Fruit fly (Drosophila melanogaster) whole organism, embryonic: ENCODE results near the gene cup.

ENCODE experiments used
- BEAF-32 ChIP-seq: fragments of 200-800 bp; sonication (Bioruptor generic); optimal IDR thresholded peaks from 3 replicates; lab custom pipeline; 2017; ENCODE audit warnings: missing biosample characterization, missing genetic modification characterization, mild to moderate bottlenecking, moderate library complexity, missing genetic modification reagents
- CG12769 ChIP-seq: fragments of 200-800 bp; sonication (Bioruptor generic); optimal IDR thresholded peaks from 2 replicates; lab custom pipeline; 2019; ENCODE audit warnings: missing biosample characterization, mild to moderate bottlenecking, missing genetic modification characterization, moderate library complexity
- CG13123 ChIP-seq: fragments of 200-800 bp; sonication (Bioruptor generic); optimal IDR thresholded peaks from 2 replicates; lab custom pipeline; 2016; ENCODE audit warnings: missing biosample characterization, missing genetic modification characterization
- CG15269 ChIP-seq: fragments of 200-800 bp; sonication (Bioruptor generic); optimal IDR thresholded peaks from 2 replicates; lab custom pipeline; 2018; ENCODE audit warnings: missing biosample characterization, mild to moderate bottlenecking, missing genetic modification characterization, moderate library complexity
- CG15514 ChIP-seq: fragments of 200-800 bp; sonication (Bioruptor generic); optimal IDR thresholded peaks from 3 replicates; lab custom pipeline; 2017; ENCODE audit warnings: missing biosample characterization, missing genetic modification characterization, mild to moderate bottlenecking, moderate library complexity, missing genetic modification reagents
- CG16863 ChIP-seq: fragments of 200-800 bp; sonication (Bioruptor generic); optimal IDR thresholded peaks from 3 replicates; lab custom pipeline; 2016; ENCODE audit warnings: missing biosample characterization, missing genetic modification characterization
- CG17359 ChIP-seq: fragments of 200-800 bp; sonication (Bioruptor generic); optimal IDR thresholded peaks from 3 replicates; lab custom pipeline; 2018; ENCODE audit warnings: missing biosample characterization, mild to moderate bottlenecking, missing genetic modification characterization, moderate library complexity
- CG18262 ChIP-seq: fragments of 200-800 bp; optimal IDR thresholded peaks from 3 replicates; lab custom pipeline; 2019; ENCODE audit warnings: missing biosample characterization, mild to moderate bottlenecking, missing genetic modification characterization, moderate library complexity
- CG18619 ChIP-seq: fragments of 200-800 bp; sonication (Bioruptor generic); optimal IDR thresholded peaks from 3 replicates; lab custom pipeline; 2017; ENCODE audit warnings: missing biosample characterization, mild to moderate bottlenecking, missing genetic modification characterization
- CG2875 ChIP-seq: fragments of 200-800 bp; sonication (Bioruptor generic); optimal IDR thresholded peaks from 2 replicates; lab custom pipeline; 2017; ENCODE audit warnings: missing biosample characterization, mild to moderate bottlenecking, missing genetic modification characterization, missing genetic modification reagents
- CG3163 ChIP-seq: fragments of 200-800 bp; sonication (Bioruptor generic); optimal IDR thresholded peaks from 3 replicates; lab custom pipeline; 2016; ENCODE audit warnings: missing biosample characterization, missing genetic modification characterization
- CG34376 ChIP-seq: fragments of 200-800 bp; sonication (Bioruptor generic); optimal IDR thresholded peaks from 2 replicates; lab custom pipeline; 2018; ENCODE audit warnings: missing biosample characterization, mild to moderate bottlenecking, missing genetic modification characterization
- CG6175 ChIP-seq: fragments of 200-800 bp; sonication (Bioruptor generic); IDR thresholded peaks from 3 replicates; pipeline ENCODE4 v1.3.6; 2022; ENCODE audit warnings: missing biosample characterization, missing genetic modification characterization
- CG6765 ChIP-seq: fragments of 200-800 bp; sonication (Bioruptor generic); optimal IDR thresholded peaks from 3 replicates; lab custom pipeline; 2017; ENCODE audit warnings: missing biosample characterization, mild to moderate bottlenecking, missing genetic modification characterization
- CG7357 ChIP-seq: fragments of 200-800 bp; sonication (Bioruptor generic); IDR thresholded peaks from 3 replicates; pipeline ENCODE4 v1.3.6; 2022; ENCODE audit warnings: missing biosample characterization, missing genetic modification characterization
- CG8924 ChIP-seq: fragments of 200-800 bp; optimal IDR thresholded peaks from 3 replicates; lab custom pipeline; 2019; ENCODE audit warnings: missing biosample characterization, mild to moderate bottlenecking, missing genetic modification characterization, moderate library complexity
- CG9727 ChIP-seq: fragments of 200-800 bp; sonication (Bioruptor generic); optimal IDR thresholded peaks from 3 replicates; lab custom pipeline; 2017; ENCODE audit warnings: missing biosample characterization, mild to moderate bottlenecking, missing genetic modification characterization
- CG9817 ChIP-seq: fragments of 200-800 bp; sonication (Bioruptor generic); optimal IDR thresholded peaks from 2 replicates; lab custom pipeline; 2018; ENCODE audit warnings: missing biosample characterization, mild to moderate bottlenecking, missing genetic modification characterization, moderate library complexity
- CG9932 ChIP-seq: fragments of 200-800 bp; sonication (Bioruptor generic); IDR thresholded peaks from 2 replicates; pipeline ENCODE4 v1.3.6; 2022; ENCODE audit warnings: missing biosample characterization, missing genetic modification characterization
- Deaf1 ChIP-seq: fragments of 200-800 bp; optimal IDR thresholded peaks from 3 replicates; lab custom pipeline; 2019; ENCODE audit warnings: missing biosample characterization, mild to moderate bottlenecking, missing genetic modification characterization, moderate library complexity
- Fer2 ChIP-seq: fragments of 200-800 bp; sonication (Bioruptor generic); optimal IDR thresholded peaks from 2 replicates; lab custom pipeline; 2018; ENCODE audit warnings: missing biosample characterization, mild to moderate bottlenecking, missing genetic modification characterization, moderate library complexity
- Mrtf ChIP-seq: fragments of 200-800 bp; sonication (Bioruptor generic); IDR thresholded peaks from 3 replicates; pipeline ENCODE4 v1.3.6; 2022; ENCODE audit warnings: missing biosample characterization, missing genetic modification characterization
- PHDP ChIP-seq: fragments of 200-800 bp; sonication (Bioruptor generic); optimal IDR thresholded peaks from 3 replicates; lab custom pipeline; 2018; ENCODE audit warnings: missing biosample characterization, mild to moderate bottlenecking, missing genetic modification characterization, moderate library complexity
- Side ChIP-seq: fragments of 200-800 bp; sonication (Bioruptor generic); optimal IDR thresholded peaks from 2 replicates; lab custom pipeline; 2016; ENCODE audit warnings: missing biosample characterization, missing genetic modification characterization
- Trl ChIP-seq, 3 experiments: fragments of >200 bp in 2 of 3; fragments of 200-800 bp in 1 of 3; sonication (Bioruptor generic) in 1 of 3; optimal IDR thresholded peaks; 2 replicates in 1 of 3; 3 replicates in 2 of 3; lab custom pipeline; 2016 to 2017; ENCODE audit warnings: missing biosample characterization in 1 of 3, missing genetic modification characterization in 1 of 3
- emc ChIP-seq: fragments of 200-800 bp; sonication (Bioruptor generic); optimal IDR thresholded peaks from 2 replicates; lab custom pipeline; 2016; ENCODE audit warnings: missing biosample characterization, missing genetic modification characterization
- esg ChIP-seq: fragments of 200-800 bp; sonication (Bioruptor generic); conservative IDR thresholded peaks from 2 replicates; pipeline ENCODE4 v1.3.6; 2022; ENCODE audit warnings: missing biosample characterization, missing genetic modification characterization
- ewg ChIP-seq: fragments of 200-800 bp; sonication (Bioruptor generic); optimal IDR thresholded peaks from 3 replicates; lab custom pipeline; 2017; ENCODE audit warnings: mild to moderate bottlenecking, missing biosample characterization, missing genetic modification reagents, missing genetic modification characterization
- exex ChIP-seq: fragments of 200-800 bp; sonication (Bioruptor generic); optimal IDR thresholded peaks from 4 replicates; lab custom pipeline; 2018; ENCODE audit warnings: missing biosample characterization, mild to moderate bottlenecking, missing genetic modification characterization, moderate library complexity
- fd3F ChIP-seq: fragments of 200-800 bp; sonication (Bioruptor generic); optimal IDR thresholded peaks from 2 replicates; lab custom pipeline; 2018; ENCODE audit warnings: missing biosample characterization, mild to moderate bottlenecking, missing genetic modification characterization, moderate library complexity
- kah ChIP-seq: fragments of 200-800 bp; sonication (Bioruptor generic); optimal IDR thresholded peaks from 2 replicates; lab custom pipeline; 2018; ENCODE audit warnings: missing biosample characterization, mild to moderate bottlenecking, missing genetic modification characterization
- lov ChIP-seq, 2 experiments: fragments of 200-800 bp in 1 of 2; fragments of >200 bp in 1 of 2; sonication (Bioruptor generic) in 1 of 2; IDR thresholded peaks in 1 of 2; optimal IDR thresholded peaks in 1 of 2; 2 replicates in 1 of 2; 3 replicates in 1 of 2; pipeline versions ENCODE4 v1.3.6 to Lab custom; 2017 to 2022; ENCODE audit warnings: missing biosample characterization in 1 of 2, missing genetic modification characterization in 1 of 2
- pan ChIP-seq, 4 experiments: fragments of >200 bp in 3 of 4; fragments of 200-800 bp in 1 of 4; sonication (Bioruptor generic) in 1 of 4; optimal IDR thresholded peaks in 3 of 4; IDR thresholded peaks in 1 of 4; 2 replicates each; pipeline versions ENCODE4 v1.3.6 to Lab custom; 2017 to 2022; ENCODE audit warnings: missing biosample characterization in 2 of 4, missing genetic modification characterization in 2 of 4, mixed read lengths in 1 of 4
- pfk ChIP-seq: fragments of 200-800 bp; sonication (Bioruptor generic); optimal IDR thresholded peaks from 2 replicates; lab custom pipeline; 2018; ENCODE audit warnings: missing biosample characterization, mild to moderate bottlenecking, missing genetic modification characterization, moderate library complexity
- sc ChIP-seq, 3 experiments: fragments of >200 bp in 2 of 3; fragments of 200-800 bp in 1 of 3; sonication (Bioruptor generic) in 1 of 3; optimal IDR thresholded peaks; 2 replicates in 2 of 3; 3 replicates in 1 of 3; lab custom pipeline; 2017; ENCODE audit warnings: mild to moderate bottlenecking in 1 of 3, missing biosample characterization in 1 of 3, missing genetic modification characterization in 1 of 3, missing genetic modification reagents in 1 of 3
- sd ChIP-seq: fragments of 200-800 bp; sonication (Bioruptor generic); optimal IDR thresholded peaks from 3 replicates; lab custom pipeline; 2018; ENCODE audit warnings: missing biosample characterization, mild to moderate bottlenecking, missing genetic modification characterization, moderate library complexity
- sens ChIP-seq: fragments of 200-800 bp; sonication (Bioruptor generic); peaks from one replicate; lab custom pipeline; 2016; ENCODE audit warnings: missing biosample characterization, missing genetic modification characterization
- sqz ChIP-seq: fragments of 200-800 bp; sonication (Bioruptor generic); optimal IDR thresholded peaks from 3 replicates; lab custom pipeline; 2018; ENCODE audit warnings: missing biosample characterization, mild to moderate bottlenecking, missing genetic modification characterization
- sug ChIP-seq: fragments of 200-800 bp; optimal IDR thresholded peaks from 2 replicates; lab custom pipeline; 2019; ENCODE audit warnings: missing biosample characterization, mild to moderate bottlenecking, missing genetic modification characterization, moderate library complexity
- unpg ChIP-seq: fragments of 200-800 bp; sonication (Bioruptor generic); optimal IDR thresholded peaks from 3 replicates; lab custom pipeline; 2018; ENCODE audit warnings: missing biosample characterization, mild to moderate bottlenecking, missing genetic modification characterization, moderate library complexity
- z ChIP-seq: fragments of 200-800 bp; sonication (Bioruptor generic); IDR thresholded peaks from 3 replicates; pipeline ENCODE4 v1.3.6; 2022; ENCODE audit warnings: missing biosample characterization, missing genetic modification characterization

The cup gene

DNA sequence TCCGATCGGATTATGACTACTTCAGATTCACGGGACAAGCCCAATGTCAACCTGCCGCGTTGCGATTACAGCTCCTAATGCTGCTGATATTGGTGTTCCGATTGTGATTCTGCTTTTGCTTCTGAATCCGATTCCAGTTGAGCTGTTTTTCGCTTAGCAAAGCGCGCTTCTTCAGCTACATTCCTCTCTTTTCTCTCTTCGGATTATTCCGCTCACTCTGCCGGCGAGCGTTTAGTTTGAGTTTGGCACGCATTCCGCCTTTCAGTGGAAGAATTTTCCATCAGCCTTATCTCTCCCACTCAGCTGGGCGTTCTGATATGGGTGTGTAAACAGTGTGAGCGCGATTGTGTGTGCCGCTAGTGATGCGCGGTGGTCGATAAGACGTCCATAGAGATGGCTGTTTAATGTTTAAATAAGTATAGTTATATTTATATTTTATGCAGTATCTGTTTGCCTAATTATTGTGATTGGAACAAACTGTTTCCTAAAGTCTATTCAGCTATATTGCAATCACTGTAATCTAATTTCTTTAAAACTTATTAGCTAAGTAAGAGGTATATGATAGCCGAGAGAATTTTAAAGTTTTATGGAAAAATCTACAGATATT is 4.4 kb downstream of the cup start, which contains the start of gene Galt (continued):
- TF ChIP-seq CG18262 (tag; lab: Kevin White, UChicago), result peak; percentile 56
- peak; percentile 45 for TF ChIP-seq BEAF-32 (GFP tag; lab: Kevin White, UChicago)
- no peak for TF ChIP-seq CG16863 (GFP tag; lab: Kevin White, UChicago)
- TF ChIP-seq z, result peak; percentile 95
- TF ChIP-seq pan (optimal IDR thresholded peaks at IDR 0.05; lab: Kevin White, UChicago), result no peak
- TF ChIP-seq pan (GFP tag; optimal IDR thresholded peaks at IDR 0.05 in 1 of 2, IDR thresholded peaks at IDR 0.05 in 1 of 2), result peak in 1 of 2 experiments; percentile 29
- peak; percentile 5 for TF ChIP-seq CG6765 (GFP tag; lab: Kevin White, UChicago)
- peak; percentile 39 for TF ChIP-seq unpg (GFP tag; lab: Kevin White, UChicago)
- TF ChIP-seq ewg (GFP tag; lab: Kevin White, UChicago), result no peak
- TF ChIP-seq Trl (optimal IDR thresholded peaks at IDR 0.05; lab: Kevin White, UChicago), result peak; percentile 64 to 85
- TF ChIP-seq Trl (GFP tag; optimal IDR thresholded peaks at IDR 0.05; lab: Kevin White, UChicago), result no peak
- TF ChIP-seq CG18619 (GFP tag; lab: Kevin White, UChicago), result no peak
- TF ChIP-seq CG34376 (GFP tag; lab: Kevin White, UChicago), result peak; percentile 90
- TF ChIP-seq pfk (GFP tag; lab: Kevin White, UChicago), result peak; percentile 37

DNA sequence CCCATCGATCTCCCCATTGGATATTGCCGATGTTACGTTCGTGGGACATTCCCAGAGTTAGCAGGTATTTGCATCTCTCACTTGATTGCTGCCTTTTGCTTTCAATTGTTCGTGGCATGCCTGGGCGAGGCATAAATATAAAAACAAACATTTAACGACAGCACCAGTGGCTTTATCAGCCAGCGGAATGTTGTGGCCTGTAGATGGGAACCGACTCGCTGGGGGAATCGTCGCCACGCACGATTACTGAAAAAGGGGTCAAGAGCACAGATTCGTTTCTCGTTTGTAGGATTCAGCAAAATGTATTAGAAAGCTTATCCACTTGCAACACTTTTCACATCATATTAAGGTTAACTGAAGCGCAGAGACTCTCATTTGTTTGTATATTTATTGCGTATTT is 7.9 kb downstream of the cup start:
- no peak for TF ChIP-seq PHDP (tag; lab: Kevin White, UChicago)
- peak; percentile 46 for TF ChIP-seq Deaf1 (tag; lab: Kevin White, UChicago)
- no peak for TF ChIP-seq CG9727 (GFP tag; lab: Kevin White, UChicago)
- peak; percentile 55 for TF ChIP-seq sug (tag; lab: Kevin White, UChicago)
- TF ChIP-seq CG13123, result no peak
- peak; percentile 35 for TF ChIP-seq CG12769 (tag; lab: Kevin White, UChicago)
- no peak for TF ChIP-seq kah (GFP tag; lab: Kevin White, UChicago)
- TF ChIP-seq sens (GFP tag; lab: Kevin White, UChicago), result peak; percentile 48
- peak; percentile 73 for TF ChIP-seq sd (tag; lab: Kevin White, UChicago)
- TF ChIP-seq CG6175, result 0 out of 3 replicates have a peak, but pooled peaks have one; percentile 25
- TF ChIP-seq fd3F (GFP tag; lab: Kevin White, UChicago), result no peak

DNA sequence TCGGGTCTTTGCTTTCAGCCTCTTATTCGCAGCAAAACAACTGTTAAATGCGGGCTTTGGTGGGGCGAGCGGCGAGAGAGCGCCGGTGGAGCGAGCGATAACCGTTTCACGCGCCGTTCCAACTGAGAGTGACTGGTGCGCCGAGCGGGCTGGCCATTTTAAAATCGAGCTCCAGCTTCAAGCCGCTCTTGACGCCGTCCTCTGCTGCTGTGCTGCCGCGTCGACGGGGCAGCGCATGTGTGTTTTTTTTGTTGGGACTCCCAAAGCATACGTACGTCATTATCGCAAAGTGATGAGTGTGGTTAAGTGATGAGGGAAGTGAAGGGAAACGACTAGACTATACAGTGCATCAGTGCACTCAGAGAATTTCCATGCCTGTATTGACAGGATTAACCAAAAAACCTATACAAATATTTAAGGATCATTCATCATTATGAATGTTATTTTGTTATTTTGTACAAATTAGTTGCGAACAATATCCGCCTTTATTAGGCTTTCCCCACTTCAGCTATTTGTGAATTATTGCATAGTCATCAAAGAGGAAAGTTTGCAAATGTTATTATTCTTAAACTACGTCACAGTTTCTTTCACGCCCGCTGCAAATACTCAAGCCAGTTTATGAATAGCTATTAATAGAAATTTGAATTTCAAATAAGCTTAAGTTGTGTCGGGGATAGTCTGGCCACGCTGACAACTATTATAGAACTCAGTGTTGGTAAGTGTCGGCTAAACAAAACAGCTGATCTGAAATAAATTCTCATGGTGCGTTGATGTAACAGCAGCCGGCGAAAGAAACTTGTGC is 9.9 kb downstream of the cup start, which contains the start of gene Spn27A:
Gene Spn27A, minus strand, starts transcription at position 137 of the 802 bp plus-strand sequence.
- TF ChIP-seq CG7357 (GFP tag; lab: Robert Waterston, UW) (peak; percentile 44; the same call in 1 of the 3 replicates), CG9727 (GFP tag; lab: Kevin White, UChicago) (peak; percentile 46), Fer2 (peak; percentile 29), emc (GFP tag; lab: Kevin White, UChicago) (no peak), CG2875 (GFP tag; lab: Kevin White, UChicago) (peak; percentile 66), exex (tag; lab: Kevin White, UChicago) (peak; percentile 29), lov (optimal IDR thresholded peaks at IDR 0.05; lab: Kevin White, UChicago) (no peak), lov (GFP tag; IDR thresholded peaks at IDR 0.05; lab: Robert Waterston, UW) (no peak), CG17359 (tag; lab: Kevin White, UChicago) (peak; percentile 70), CG3163 (GFP tag; lab: Kevin White, UChicago) (no peak), CG15514 (GFP tag; lab: Kevin White, UChicago) (peak; percentile 56), z (no peak; the same call in 2 of the 3 replicates), CG15269 (tag; lab: Kevin White, UChicago) (peak; percentile 79), CG9932 (GFP tag; lab: Robert Waterston, UW) (peak; percentile 42; the same call in 1 of the 2 replicates), Deaf1 (tag; lab: Kevin White, UChicago) (no peak), sd (tag; lab: Kevin White, UChicago) (no peak), Mrtf (peak; percentile 24; the same call in 1 of the 3 replicates), Side (GFP tag; lab: Kevin White, UChicago) (peak; percentile 54), sqz (GFP tag; lab: Kevin White, UChicago) (peak; percentile 78), CG8924 (tag; lab: Kevin White, UChicago) (no peak), sc (optimal IDR thresholded peaks at IDR 0.05; lab: Kevin White, UChicago) (no peak), sc (GFP tag; optimal IDR thresholded peaks at IDR 0.05; lab: Kevin White, UChicago) (peak; percentile 49), CG9817 (tag; lab: Kevin White, UChicago) (peak; percentile 25), esg (GFP tag; lab: Robert Waterston, UW) (no peak; the same call in 1 of the 2 replicates)
